Fruit fly (Drosophila melanogaster) whole organism, embryonic: ENCODE data around the gene net.

Experiments used
- Atf3 ChIP-seq: fragments of 200-800 bp; sonication (Bioruptor generic); optimal IDR thresholded peaks from 3 replicates; lab custom pipeline; 2016; ENCODE audit warnings: missing biosample characterization, missing genetic modification characterization
- CG10366 ChIP-seq: fragments of 200-800 bp; sonication (Bioruptor generic); IDR thresholded peaks from 2 replicates; pipeline ENCODE4 v1.3.6; 2022; ENCODE audit warnings: missing biosample characterization, missing genetic modification characterization
- CG10543 ChIP-seq: fragments of 200-800 bp; sonication (Bioruptor generic); optimal IDR thresholded peaks from 3 replicates; lab custom pipeline; 2017; ENCODE audit warnings: missing biosample characterization, mild to moderate bottlenecking, missing genetic modification characterization, moderate library complexity
- CG10565 ChIP-seq: fragments of 200-800 bp; sonication (Bioruptor generic); optimal IDR thresholded peaks from 3 replicates; lab custom pipeline; 2016; ENCODE audit warnings: missing biosample characterization, mild to moderate bottlenecking, missing genetic modification characterization
- CG12155 ChIP-seq: fragments of 200-800 bp; sonication (Bioruptor generic); optimal IDR thresholded peaks from 3 replicates; lab custom pipeline; 2016; ENCODE audit warnings: missing biosample characterization, missing genetic modification characterization
- CG13123 ChIP-seq: fragments of 200-800 bp; sonication (Bioruptor generic); optimal IDR thresholded peaks from 2 replicates; lab custom pipeline; 2016; ENCODE audit warnings: missing biosample characterization, missing genetic modification characterization
- CG13424 ChIP-seq: fragments of 200-800 bp; sonication (Bioruptor generic); optimal IDR thresholded peaks from 2 replicates; lab custom pipeline; 2019; ENCODE audit warnings: missing biosample characterization, mild to moderate bottlenecking, missing genetic modification characterization, moderate library complexity
- CG14667 ChIP-seq: fragments of 200-800 bp; sonication (Bioruptor generic); IDR thresholded peaks from 2 replicates; pipeline ENCODE4 v1.3.6; 2022; ENCODE audit warnings: missing biosample characterization, missing genetic modification characterization
- CG15073 ChIP-seq: fragments of 200-800 bp; sonication (Bioruptor generic); optimal IDR thresholded peaks from 2 replicates; lab custom pipeline; 2016; ENCODE audit warnings: missing biosample characterization, missing genetic modification characterization
- CG15601 ChIP-seq: fragments of 200-800 bp; sonication (Bioruptor generic); optimal IDR thresholded peaks from 3 replicates; lab custom pipeline; 2019; ENCODE audit warnings: missing biosample characterization, mild to moderate bottlenecking, missing genetic modification characterization, moderate library complexity
- CG1647 ChIP-seq: fragments of 200-800 bp; sonication (Bioruptor generic); optimal IDR thresholded peaks from 3 replicates; lab custom pipeline; 2016; ENCODE audit warnings: missing biosample characterization, missing genetic modification characterization
- CG17568 ChIP-seq: fragments of 200-800 bp; sonication (Bioruptor generic); optimal IDR thresholded peaks from 2 replicates; lab custom pipeline; 2018; ENCODE audit warnings: missing biosample characterization, mild to moderate bottlenecking, missing genetic modification characterization, moderate library complexity
- CG17612 ChIP-seq: fragments of 200-800 bp; sonication (Bioruptor generic); IDR thresholded peaks from 2 replicates; pipeline ENCODE4 v1.3.6; 2022; ENCODE audit warnings: missing biosample characterization, missing genetic modification characterization
- CG5245 ChIP-seq: fragments of 200-800 bp; sonication (Bioruptor generic); optimal IDR thresholded peaks from 3 replicates; lab custom pipeline; 2016; ENCODE audit warnings: missing biosample characterization, missing genetic modification characterization
- CG6683 ChIP-seq: fragments of 200-800 bp; sonication (Bioruptor generic); optimal IDR thresholded peaks from 2 replicates; lab custom pipeline; 2017; ENCODE audit warnings: missing biosample characterization, mild to moderate bottlenecking, missing genetic modification characterization, missing genetic modification reagents
- CG6854 ChIP-seq: fragments of 200-800 bp; sonication (Bioruptor generic); optimal IDR thresholded peaks from 3 replicates; lab custom pipeline; 2017; ENCODE audit warnings: missing biosample characterization, mild to moderate bottlenecking, missing genetic modification characterization
- CG7556 ChIP-seq: fragments of 200-800 bp; sonication (Bioruptor generic); optimal IDR thresholded peaks from 2 replicates; lab custom pipeline; 2017; ENCODE audit warnings: missing biosample characterization, mild to moderate bottlenecking, missing genetic modification characterization
- CG9215 ChIP-seq: fragments of 200-800 bp; sonication (Bioruptor generic); IDR thresholded peaks from 2 replicates; pipeline ENCODE4 v1.3.6; 2022; ENCODE audit warnings: missing biosample characterization, missing genetic modification characterization
- CoRest ChIP-seq: fragments of 200-800 bp; sonication (Bioruptor generic); optimal IDR thresholded peaks from 3 replicates; lab custom pipeline; 2018; ENCODE audit warnings: missing biosample characterization, mild to moderate bottlenecking, missing genetic modification characterization, moderate library complexity
- D ChIP-seq, 2 experiments: fragments of 200-800 bp in 1 of 2; fragments of >200 bp in 1 of 2; sonication (Bioruptor generic) in 1 of 2; optimal IDR thresholded peaks; 2 replicates in 1 of 2; 3 replicates in 1 of 2; lab custom pipeline; 2017; ENCODE audit warnings: mild to moderate bottlenecking in 1 of 2, missing biosample characterization in 1 of 2, missing genetic modification characterization in 1 of 2, missing genetic modification reagents in 1 of 2
- E2f2 ChIP-seq: fragments of 200-800 bp; sonication (Bioruptor generic); IDR thresholded peaks from 2 replicates; pipeline ENCODE4 v1.3.6; 2022; ENCODE audit warnings: missing biosample characterization, missing genetic modification characterization
- Gug ChIP-seq: fragments of 200-800 bp; sonication (Bioruptor generic); IDR thresholded peaks from 4 replicates; pipeline ENCODE4 v1.3.6; 2022; ENCODE audit warnings: missing biosample characterization, missing genetic modification characterization
- Hey ChIP-seq: fragments of 200-800 bp; sonication (Bioruptor generic); optimal IDR thresholded peaks from 3 replicates; lab custom pipeline; 2018; ENCODE audit warnings: missing biosample characterization, mild to moderate bottlenecking, missing genetic modification characterization
- Hmr ChIP-seq: fragments of 200-800 bp; sonication (Bioruptor generic); optimal IDR thresholded peaks from 3 replicates; lab custom pipeline; 2017; ENCODE audit warnings: mild to moderate bottlenecking, missing biosample characterization, missing genetic modification reagents, missing genetic modification characterization
- Hr51 ChIP-seq, 2 experiments: fragments of 200-800 bp; sonication (Bioruptor generic); optimal IDR thresholded peaks; 2 replicates in 1 of 2; 3 replicates in 1 of 2; lab custom pipeline; 2016 to 2018; ENCODE audit warnings: missing biosample characterization in 2 of 2, missing genetic modification characterization in 2 of 2, mild to moderate bottlenecking in 1 of 2, moderate library complexity in 1 of 2
- Pdp1 ChIP-seq, 2 experiments: fragments of 200-800 bp; sonication (Bioruptor generic); optimal IDR thresholded peaks; 3 replicates each; lab custom pipeline; 2016; ENCODE audit warnings: missing biosample characterization in 2 of 2, missing genetic modification characterization in 2 of 2, mild to moderate bottlenecking in 1 of 2, moderate library complexity in 1 of 2
- Rx ChIP-seq: fragments of 200-800 bp; sonication (Bioruptor generic); IDR thresholded peaks from 2 replicates; pipeline ENCODE4 v1.3.6; 2022; ENCODE audit warnings: missing biosample characterization, missing genetic modification characterization
- Xrp1 ChIP-seq: fragments of 200-800 bp; sonication (Bioruptor generic); IDR thresholded peaks from 2 replicates; pipeline ENCODE4 v1.3.6; 2022; ENCODE audit warnings: missing biosample characterization, missing genetic modification characterization
- ab ChIP-seq: fragments of 200-800 bp; sonication (Bioruptor generic); optimal IDR thresholded peaks from 2 replicates; lab custom pipeline; 2016; ENCODE audit warnings: missing biosample characterization, missing genetic modification characterization
- ap ChIP-seq: fragments of 200-800 bp; sonication (Bioruptor generic); IDR thresholded peaks from 2 replicates; pipeline ENCODE4 v1.3.6; 2022; ENCODE audit warnings: missing biosample characterization, missing genetic modification characterization
- ara ChIP-seq: fragments of 200-800 bp; sonication (Bioruptor generic); IDR thresholded peaks from 2 replicates; pipeline ENCODE4 v1.3.6; 2022; ENCODE audit warnings: missing biosample characterization, missing genetic modification characterization
- bcd ChIP-seq: fragments of 200-800 bp; sonication (Bioruptor generic); optimal IDR thresholded peaks from 2 replicates; lab custom pipeline; 2017; ENCODE audit warnings: missing biosample characterization, mild to moderate bottlenecking, missing genetic modification characterization
- btn ChIP-seq: fragments of 200-800 bp; sonication (Bioruptor generic); optimal IDR thresholded peaks from 2 replicates; lab custom pipeline; 2016; ENCODE audit warnings: missing biosample characterization, missing genetic modification characterization
- chinmo ChIP-seq: fragments of 200-800 bp; sonication (Bioruptor generic); IDR thresholded peaks from 4 replicates; pipeline ENCODE4 v1.3.6; 2022; ENCODE audit warnings: missing biosample characterization, missing genetic modification characterization; ENCODE audit not compliant: partially characterized antibody
- disco-r ChIP-seq: fragments of 200-800 bp; sonication (Bioruptor generic); optimal IDR thresholded peaks from 2 replicates; lab custom pipeline; 2016; ENCODE audit warnings: missing biosample characterization, missing genetic modification characterization
- exex ChIP-seq: fragments of 200-800 bp; sonication (Bioruptor generic); optimal IDR thresholded peaks from 4 replicates; lab custom pipeline; 2018; ENCODE audit warnings: missing biosample characterization, mild to moderate bottlenecking, missing genetic modification characterization, moderate library complexity
- fd102C ChIP-seq: fragments of 200-800 bp; sonication (Bioruptor generic); optimal IDR thresholded peaks from 2 replicates; lab custom pipeline; 2018; ENCODE audit warnings: missing biosample characterization, mild to moderate bottlenecking, missing genetic modification characterization, moderate library complexity
- hkb ChIP-seq, 2 experiments: fragments of 200-800 bp in 1 of 2; fragments of >200 bp in 1 of 2; sonication (Bioruptor generic) in 1 of 2; IDR thresholded peaks in 1 of 2; optimal IDR thresholded peaks in 1 of 2; 2 replicates each; pipeline versions ENCODE4 v1.3.6 to Lab custom; 2017 to 2022; ENCODE audit warnings: missing biosample characterization in 1 of 2, missing genetic modification characterization in 1 of 2
- ind ChIP-seq: fragments of 200-800 bp; sonication (Bioruptor generic); optimal IDR thresholded peaks from 3 replicates; lab custom pipeline; 2016; ENCODE audit warnings: missing biosample characterization, missing genetic modification characterization
- luna ChIP-seq: fragments of 200-800 bp; sonication (Bioruptor generic); optimal IDR thresholded peaks from 2 replicates; lab custom pipeline; 2016; ENCODE audit warnings: missing biosample characterization, missing genetic modification characterization
- mirr ChIP-seq: fragments of 200-800 bp; sonication (Bioruptor generic); optimal IDR thresholded peaks from 3 replicates; lab custom pipeline; 2018; ENCODE audit warnings: missing biosample characterization, mild to moderate bottlenecking, missing genetic modification characterization
- nerfin-1 ChIP-seq: fragments of 200-800 bp; sonication (Bioruptor generic); optimal IDR thresholded peaks from 3 replicates; lab custom pipeline; 2019; ENCODE audit warnings: missing biosample characterization, mild to moderate bottlenecking, missing genetic modification characterization, moderate library complexity
- nom ChIP-seq: fragments of 200-800 bp; sonication (Bioruptor generic); optimal IDR thresholded peaks from 2 replicates; lab custom pipeline; 2017; ENCODE audit warnings: missing biosample characterization, missing genetic modification characterization, mild to moderate bottlenecking, moderate library complexity, missing genetic modification reagents
- odd ChIP-seq: fragments of 200-800 bp; sonication (Bioruptor generic); optimal IDR thresholded peaks from 2 replicates; lab custom pipeline; 2017; ENCODE audit warnings: missing biosample characterization, mild to moderate bottlenecking, missing genetic modification characterization
- pan ChIP-seq, 4 experiments: fragments of >200 bp in 3 of 4; fragments of 200-800 bp in 1 of 4; sonication (Bioruptor generic) in 1 of 4; optimal IDR thresholded peaks in 3 of 4; IDR thresholded peaks in 1 of 4; 2 replicates each; pipeline versions ENCODE4 v1.3.6 to Lab custom; 2017 to 2022; ENCODE audit warnings: missing biosample characterization in 2 of 4, missing genetic modification characterization in 2 of 4, mixed read lengths in 1 of 4
- pita ChIP-seq: fragments of 200-800 bp; sonication (Bioruptor generic); optimal IDR thresholded peaks from 2 replicates; lab custom pipeline; 2017; ENCODE audit warnings: missing biosample characterization, mild to moderate bottlenecking, missing genetic modification characterization
- sc ChIP-seq, 3 experiments: fragments of >200 bp in 2 of 3; fragments of 200-800 bp in 1 of 3; sonication (Bioruptor generic) in 1 of 3; optimal IDR thresholded peaks; 2 replicates in 2 of 3; 3 replicates in 1 of 3; lab custom pipeline; 2017; ENCODE audit warnings: mild to moderate bottlenecking in 1 of 3, missing biosample characterization in 1 of 3, missing genetic modification characterization in 1 of 3, missing genetic modification reagents in 1 of 3
- scrt ChIP-seq: fragments of 200-800 bp; sonication (Bioruptor generic); optimal IDR thresholded peaks from 2 replicates; lab custom pipeline; 2018; ENCODE audit warnings: missing biosample characterization, mild to moderate bottlenecking, missing genetic modification characterization, moderate library complexity
- zf30C ChIP-seq: fragments of 200-800 bp; sonication (Bioruptor generic); optimal IDR thresholded peaks from 3 replicates; lab custom pipeline; 2018; ENCODE audit warnings: missing biosample characterization, mild to moderate bottlenecking, missing genetic modification characterization

Gene net

DNA sequence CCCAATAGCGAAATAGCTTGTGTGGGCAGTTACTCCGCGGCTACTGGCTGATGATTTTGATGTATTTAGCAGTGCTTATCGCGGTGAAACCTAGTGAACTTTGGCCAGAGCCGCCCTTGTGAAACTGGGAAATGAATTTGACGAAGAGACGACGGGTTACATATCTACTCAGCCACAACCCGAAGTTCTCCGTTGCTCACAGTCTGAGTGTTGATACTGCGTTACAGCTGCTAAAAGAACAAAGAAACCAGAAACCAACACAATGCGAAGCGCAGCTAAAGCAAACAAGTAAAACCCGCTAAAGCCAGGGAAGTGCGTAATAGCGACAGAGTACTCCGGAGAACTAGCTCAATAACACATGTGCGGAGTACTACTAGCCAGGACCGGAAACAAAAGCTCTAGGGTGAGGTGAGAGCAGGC is 41.1 kb upstream of the net start (continued):
- peak; percentile 28 for TF ChIP-seq Hmr
- peak; percentile 9 for TF ChIP-seq exex
- TF ChIP-seq pan (optimal IDR thresholded peaks at IDR 0.05; lab: Kevin White, UChicago) = no peak
- no peak for TF ChIP-seq pan (GFP tag; optimal IDR thresholded peaks at IDR 0.05 in 1 of 2, IDR thresholded peaks at IDR 0.05 in 1 of 2)
- no peak for TF ChIP-seq sc (optimal IDR thresholded peaks at IDR 0.05; lab: Kevin White, UChicago)
- no peak for TF ChIP-seq sc (GFP tag; optimal IDR thresholded peaks at IDR 0.05; lab: Kevin White, UChicago)
- TF ChIP-seq E2f2 (GFP tag; lab: Robert Waterston, UW) = no peak
- no peak for TF ChIP-seq hkb (optimal IDR thresholded peaks at IDR 0.05; lab: Kevin White, UChicago)
- no peak for TF ChIP-seq hkb (GFP tag; IDR thresholded peaks at IDR 0.05; lab: Robert Waterston, UW)
- TF ChIP-seq CG10366 (GFP tag; lab: Robert Waterston, UW) = no peak
- no peak for TF ChIP-seq btn (GFP tag; lab: Kevin White, UChicago)
- TF ChIP-seq ap = no peak
- TF ChIP-seq ab (GFP tag; lab: Kevin White, UChicago) = no peak
- TF ChIP-seq ara (GFP tag; lab: Robert Waterston, UW) = no peak
- peak; percentile 12 for TF ChIP-seq odd (GFP tag; lab: Kevin White, UChicago)
- TF ChIP-seq CG17568 (GFP tag; lab: Kevin White, UChicago) = peak; percentile 31
- no peak for TF ChIP-seq CG17612 (GFP tag; lab: Robert Waterston, UW)
- no peak for TF ChIP-seq CG1647 (GFP tag; lab: Kevin White, UChicago)
- TF ChIP-seq CG13424 = no peak
- no peak for TF ChIP-seq CG7556 (GFP tag; lab: Kevin White, UChicago)
- no peak for TF ChIP-seq nerfin-1 (tag; lab: Kevin White, UChicago)
- TF ChIP-seq D (optimal IDR thresholded peaks at IDR 0.05; lab: Kevin White, UChicago) = no peak
- no peak for TF ChIP-seq D (GFP tag; optimal IDR thresholded peaks at IDR 0.05; lab: Kevin White, UChicago)
- TF ChIP-seq zf30C (GFP tag; lab: Kevin White, UChicago) = no peak
- TF ChIP-seq disco-r (GFP tag; lab: Kevin White, UChicago) = no peak
- no peak for TF ChIP-seq scrt (GFP tag; lab: Kevin White, UChicago)
- no peak for TF ChIP-seq pita (GFP tag; lab: Kevin White, UChicago)
- no peak for TF ChIP-seq Atf3 (GFP tag; lab: Kevin White, UChicago)
- TF ChIP-seq Pdp1 (GFP tag; optimal IDR thresholded peaks at IDR 0.05; lab: Kevin White, UChicago) = peak in 1 of 2 experiments; percentile 15
- TF ChIP-seq bcd (GFP tag; lab: Kevin White, UChicago) = no peak
- TF ChIP-seq CG5245 (GFP tag; lab: Kevin White, UChicago) = no peak
- no peak for TF ChIP-seq Hr51 (GFP tag; optimal IDR thresholded peaks at IDR 0.05; lab: Kevin White, UChicago)
- TF ChIP-seq CG13123 (GFP tag; lab: Kevin White, UChicago) = no peak
- no peak for TF ChIP-seq Gug (GFP tag; lab: Robert Waterston, UW)
- TF ChIP-seq mirr (GFP tag; lab: Kevin White, UChicago) = no peak
- TF ChIP-seq CoRest (tag; lab: Kevin White, UChicago) = no peak
- no peak for TF ChIP-seq CG10565 (GFP tag; lab: Kevin White, UChicago)
- TF ChIP-seq Rx = no peak
- no peak for TF ChIP-seq CG14667 (GFP tag; lab: Robert Waterston, UW)
- no peak for TF ChIP-seq CG12155 (GFP tag; lab: Kevin White, UChicago)
- no peak for TF ChIP-seq CG15601 (tag; lab: Kevin White, UChicago)
- no peak for TF ChIP-seq CG6683 (GFP tag; lab: Kevin White, UChicago)
- no peak for TF ChIP-seq Xrp1 (GFP tag; lab: Robert Waterston, UW)
- no peak for TF ChIP-seq Hey (tag; lab: Kevin White, UChicago)
- TF ChIP-seq luna (GFP tag; lab: Kevin White, UChicago) = no peak
- peak; percentile 70 for TF ChIP-seq nom (GFP tag; lab: Kevin White, UChicago)
- no peak for TF ChIP-seq CG15073
- TF ChIP-seq chinmo = peak; percentile 63; the same call in 2 of the 4 replicates
- TF ChIP-seq ind = no peak
- no peak for TF ChIP-seq CG9215 (GFP tag; lab: Robert Waterston, UW)
- no peak for TF ChIP-seq fd102C (GFP tag; lab: Kevin White, UChicago)
- peak; percentile 7 for TF ChIP-seq CG6854 (GFP tag; lab: Kevin White, UChicago)
- TF ChIP-seq CG10543 = no peak
